Fruit fly (Drosophila melanogaster) whole organism, embryonic: ENCODE measurements around the gene Dhc36C.

Experiments
- Bgb ChIP-seq: fragments of 200-800 bp; sonication (Bioruptor generic); IDR thresholded peaks from 2 replicates; pipeline ENCODE4 v1.3.6; 2022; ENCODE audit warnings: missing biosample characterization, missing genetic modification characterization; ENCODE audit not compliant: partially characterized antibody
- BtbVII ChIP-seq: fragments of 200-800 bp; sonication (Bioruptor generic); optimal IDR thresholded peaks from 3 replicates; lab custom pipeline; 2017; ENCODE audit warnings: missing biosample characterization, mild to moderate bottlenecking, missing genetic modification characterization
- Bteb2 ChIP-seq: fragments of 200-800 bp; sonication (Bioruptor generic); optimal IDR thresholded peaks from 2 replicates; lab custom pipeline; 2016; ENCODE audit warnings: missing biosample characterization, missing genetic modification characterization
- CG10267 ChIP-seq: fragments of 200-800 bp; sonication (Bioruptor generic); optimal IDR thresholded peaks from 2 replicates; lab custom pipeline; 2018; ENCODE audit warnings: missing biosample characterization, mild to moderate bottlenecking, missing genetic modification characterization, moderate library complexity
- CG10321 ChIP-seq: fragments of 200-800 bp; sonication (Bioruptor generic); IDR thresholded peaks from 2 replicates; pipeline ENCODE4 v1.3.6; 2022; ENCODE audit warnings: missing biosample characterization, missing genetic modification characterization
- CG10462 ChIP-seq: fragments of 200-800 bp; sonication (Bioruptor generic); optimal IDR thresholded peaks from 2 replicates; lab custom pipeline; 2016; ENCODE audit warnings: missing biosample characterization, missing genetic modification characterization
- CG10979 ChIP-seq: fragments of 200-800 bp; sonication (Bioruptor generic); optimal IDR thresholded peaks from 2 replicates; lab custom pipeline; 2018; ENCODE audit warnings: missing biosample characterization, mild to moderate bottlenecking, missing genetic modification characterization, moderate library complexity
- CG12155 ChIP-seq: fragments of 200-800 bp; sonication (Bioruptor generic); optimal IDR thresholded peaks from 3 replicates; lab custom pipeline; 2016; ENCODE audit warnings: missing biosample characterization, missing genetic modification characterization
- CG14014 ChIP-seq: fragments of 200-800 bp; sonication (Bioruptor generic); IDR thresholded peaks from 2 replicates; pipeline ENCODE4 v1.3.6; 2022; ENCODE audit warnings: missing biosample characterization, missing genetic modification characterization
- CG14860 ChIP-seq: fragments of 200-800 bp; sonication (Bioruptor generic); IDR thresholded peaks from 3 replicates; pipeline ENCODE4 v1.3.6; 2022; ENCODE audit warnings: missing biosample characterization, missing genetic modification characterization; ENCODE audit not compliant: partially characterized antibody
- CG17802 ChIP-seq: fragments of 200-800 bp; sonication (Bioruptor generic); optimal IDR thresholded peaks from 2 replicates; lab custom pipeline; 2018; ENCODE audit warnings: missing biosample characterization, mild to moderate bottlenecking, missing genetic modification characterization, moderate library complexity
- CG2129 ChIP-seq: fragments of 200-800 bp; sonication (Bioruptor generic); IDR thresholded peaks from 2 replicates; pipeline ENCODE4 v1.3.6; 2022; ENCODE audit warnings: missing biosample characterization, missing genetic modification characterization; ENCODE audit not compliant: partially characterized antibody
- CG30020 ChIP-seq: fragments of 200-800 bp; optimal IDR thresholded peaks from 2 replicates; lab custom pipeline; 2019; ENCODE audit warnings: missing biosample characterization, mild to moderate bottlenecking, missing genetic modification characterization, moderate library complexity
- CG3163 ChIP-seq: fragments of 200-800 bp; sonication (Bioruptor generic); optimal IDR thresholded peaks from 3 replicates; lab custom pipeline; 2016; ENCODE audit warnings: missing biosample characterization, missing genetic modification characterization
- CG3281 ChIP-seq: fragments of 200-800 bp; sonication (Bioruptor generic); optimal IDR thresholded peaks from 3 replicates; lab custom pipeline; 2017; ENCODE audit warnings: missing biosample characterization, mild to moderate bottlenecking, missing genetic modification characterization
- CG4404 ChIP-seq: fragments of 200-800 bp; sonication (Bioruptor generic); IDR thresholded peaks from 2 replicates; pipeline ENCODE4 v1.3.6; 2022; ENCODE audit warnings: missing biosample characterization, missing genetic modification characterization
- CG6765 ChIP-seq: fragments of 200-800 bp; sonication (Bioruptor generic); optimal IDR thresholded peaks from 3 replicates; lab custom pipeline; 2017; ENCODE audit warnings: missing biosample characterization, mild to moderate bottlenecking, missing genetic modification characterization
- CG8359 ChIP-seq: fragments of 200-800 bp; sonication (Bioruptor generic); optimal IDR thresholded peaks from 2 replicates; lab custom pipeline; 2017; ENCODE audit warnings: missing biosample characterization, mild to moderate bottlenecking, missing genetic modification characterization, borderline replicate concordance
- CG8765 ChIP-seq: fragments of 200-800 bp; sonication (Bioruptor generic); IDR thresholded peaks from 2 replicates; pipeline ENCODE4 v1.3.6; 2022; ENCODE audit warnings: missing biosample characterization, missing genetic modification characterization
- CG8924 ChIP-seq: fragments of 200-800 bp; optimal IDR thresholded peaks from 3 replicates; lab custom pipeline; 2019; ENCODE audit warnings: missing biosample characterization, mild to moderate bottlenecking, missing genetic modification characterization, moderate library complexity
- CG9437 ChIP-seq: fragments of 200-800 bp; sonication (Bioruptor generic); optimal IDR thresholded peaks from 2 replicates; lab custom pipeline; 2018; ENCODE audit warnings: missing biosample characterization, mild to moderate bottlenecking, missing genetic modification characterization
- D19B ChIP-seq: fragments of 200-800 bp; sonication (Bioruptor generic); optimal IDR thresholded peaks from 2 replicates; lab custom pipeline; 2017; ENCODE audit warnings: missing biosample characterization, mild to moderate bottlenecking, missing genetic modification characterization
- Dll ChIP-seq: fragments of 200-800 bp; sonication (Bioruptor generic); IDR thresholded peaks from 4 replicates; pipeline ENCODE4 v1.3.6; 2022; ENCODE audit warnings: missing biosample characterization, missing genetic modification characterization; ENCODE audit not compliant: partially characterized antibody
- Fer2 ChIP-seq: fragments of 200-800 bp; sonication (Bioruptor generic); optimal IDR thresholded peaks from 2 replicates; lab custom pipeline; 2018; ENCODE audit warnings: missing biosample characterization, mild to moderate bottlenecking, missing genetic modification characterization, moderate library complexity
- Hr78 ChIP-seq, 2 experiments: fragments of 200-800 bp in 1 of 2; fragments of >200 bp in 1 of 2; sonication (Bioruptor generic) in 1 of 2; optimal IDR thresholded peaks; 2 replicates each; lab custom pipeline; 2017 to 2019; ENCODE audit warnings: missing biosample characterization in 2 of 2, missing genetic modification characterization in 2 of 2, mild to moderate bottlenecking in 1 of 2, moderate library complexity in 1 of 2
- Lhr ChIP-seq: fragments of 200-800 bp; sonication (Bioruptor generic); optimal IDR thresholded peaks from 3 replicates; lab custom pipeline; 2017; ENCODE audit warnings: mild to moderate bottlenecking, missing biosample characterization, missing genetic modification reagents, missing genetic modification characterization
- Meics ChIP-seq: fragments of 200-800 bp; sonication (Bioruptor generic); optimal IDR thresholded peaks from 2 replicates; lab custom pipeline; 2017; ENCODE audit warnings: missing biosample characterization, mild to moderate bottlenecking, missing genetic modification characterization
- PHDP ChIP-seq: fragments of 200-800 bp; sonication (Bioruptor generic); optimal IDR thresholded peaks from 3 replicates; lab custom pipeline; 2018; ENCODE audit warnings: missing biosample characterization, mild to moderate bottlenecking, missing genetic modification characterization, moderate library complexity
- Spps ChIP-seq: fragments of 200-800 bp; sonication (Bioruptor generic); optimal IDR thresholded peaks from 2 replicates; lab custom pipeline; 2018; ENCODE audit warnings: missing biosample characterization, mild to moderate bottlenecking, missing genetic modification characterization
- Sry-δ ChIP-seq: fragments of 200-800 bp; sonication (Bioruptor generic); optimal IDR thresholded peaks from 2 replicates; lab custom pipeline; 2016; ENCODE audit warnings: missing biosample characterization, missing genetic modification characterization
- Vsx1 ChIP-seq: fragments of 200-800 bp; sonication (Bioruptor generic); optimal IDR thresholded peaks from 2 replicates; lab custom pipeline; 2017; ENCODE audit warnings: missing biosample characterization, mild to moderate bottlenecking, missing genetic modification characterization, missing genetic modification reagents
- ab ChIP-seq: fragments of 200-800 bp; sonication (Bioruptor generic); optimal IDR thresholded peaks from 2 replicates; lab custom pipeline; 2016; ENCODE audit warnings: missing biosample characterization, missing genetic modification characterization
- ase ChIP-seq: fragments of 200-800 bp; sonication (Bioruptor generic); IDR thresholded peaks from 3 replicates; pipeline ENCODE4 v1.3.6; 2022; ENCODE audit warnings: missing biosample characterization, missing genetic modification characterization
- chif ChIP-seq, 2 experiments: fragments of 200-800 bp; sonication (Bioruptor generic); optimal IDR thresholded peaks; 3 replicates each; lab custom pipeline; 2016; ENCODE audit warnings: missing biosample characterization in 2 of 2, missing genetic modification characterization in 2 of 2
- corto ChIP-seq: fragments of 200-800 bp; sonication (Bioruptor generic); optimal IDR thresholded peaks from 2 replicates; lab custom pipeline; 2016; ENCODE audit warnings: missing biosample characterization, mild to moderate bottlenecking, missing genetic modification characterization, moderate library complexity
- danr ChIP-seq: fragments of 200-800 bp; sonication (Bioruptor generic); IDR thresholded peaks from 2 replicates; pipeline ENCODE4 v1.3.6; 2022; ENCODE audit warnings: missing biosample characterization, missing genetic modification characterization
- fd102C ChIP-seq: fragments of 200-800 bp; sonication (Bioruptor generic); optimal IDR thresholded peaks from 2 replicates; lab custom pipeline; 2018; ENCODE audit warnings: missing biosample characterization, mild to moderate bottlenecking, missing genetic modification characterization, moderate library complexity
- gsb ChIP-seq: fragments of 200-800 bp; sonication (Bioruptor generic); IDR thresholded peaks from 2 replicates; pipeline ENCODE4 v1.3.6; 2022; ENCODE audit warnings: missing biosample characterization, missing genetic modification characterization
- hbn ChIP-seq: fragments of 200-800 bp; sonication (Bioruptor generic); IDR thresholded peaks from 2 replicates; pipeline ENCODE4 v1.3.6; 2022; ENCODE audit warnings: missing biosample characterization, missing genetic modification characterization; ENCODE audit not compliant: partially characterized antibody
- ken ChIP-seq: fragments of 200-800 bp; sonication (Bioruptor generic); IDR thresholded peaks from 3 replicates; pipeline ENCODE4 v1.3.6; 2022; ENCODE audit warnings: missing biosample characterization, missing genetic modification characterization
- lola ChIP-seq, 3 experiments: fragments of >200 bp in 2 of 3; fragments of 200-800 bp in 1 of 3; sonication (Bioruptor generic) in 1 of 3; optimal IDR thresholded peaks; 2 replicates each; lab custom pipeline; 2017 to 2019; ENCODE audit warnings: missing biosample characterization in 3 of 3, missing genetic modification characterization in 3 of 3, mild to moderate bottlenecking in 1 of 3, moderate library complexity in 1 of 3
- maf-S ChIP-seq: fragments of 200-800 bp; sonication (Bioruptor generic); optimal IDR thresholded peaks from 2 replicates; lab custom pipeline; 2016; ENCODE audit warnings: missing biosample characterization, missing genetic modification characterization
- mam ChIP-seq: fragments of 200-800 bp; sonication (Bioruptor generic); optimal IDR thresholded peaks from 3 replicates; lab custom pipeline; 2016; ENCODE audit warnings: missing biosample characterization, missing genetic modification characterization
- sima ChIP-seq: fragments of 200-800 bp; sonication (Bioruptor generic); optimal IDR thresholded peaks from 2 replicates; lab custom pipeline; 2016; ENCODE audit warnings: missing biosample characterization, missing genetic modification characterization
- sob ChIP-seq: fragments of 200-800 bp; sonication (Bioruptor generic); IDR thresholded peaks from 2 replicates; pipeline ENCODE4 v1.3.6; 2022; ENCODE audit warnings: missing biosample characterization, missing genetic modification characterization
- unc-4 ChIP-seq: fragments of 200-800 bp; sonication (Bioruptor generic); IDR thresholded peaks from 2 replicates; pipeline ENCODE4 v1.3.6; 2022; ENCODE audit warnings: missing biosample characterization, missing genetic modification characterization; ENCODE audit not compliant: partially characterized antibody
- vfl ChIP-seq: fragments of 200-800 bp; sonication (Bioruptor generic); optimal IDR thresholded peaks from 2 replicates; lab custom pipeline; 2016; ENCODE audit warnings: missing biosample characterization, missing genetic modification characterization
- z ChIP-seq: fragments of 200-800 bp; sonication (Bioruptor generic); IDR thresholded peaks from 3 replicates; pipeline ENCODE4 v1.3.6; 2022; ENCODE audit warnings: missing biosample characterization, missing genetic modification characterization

Dhc36C gene

DNA sequence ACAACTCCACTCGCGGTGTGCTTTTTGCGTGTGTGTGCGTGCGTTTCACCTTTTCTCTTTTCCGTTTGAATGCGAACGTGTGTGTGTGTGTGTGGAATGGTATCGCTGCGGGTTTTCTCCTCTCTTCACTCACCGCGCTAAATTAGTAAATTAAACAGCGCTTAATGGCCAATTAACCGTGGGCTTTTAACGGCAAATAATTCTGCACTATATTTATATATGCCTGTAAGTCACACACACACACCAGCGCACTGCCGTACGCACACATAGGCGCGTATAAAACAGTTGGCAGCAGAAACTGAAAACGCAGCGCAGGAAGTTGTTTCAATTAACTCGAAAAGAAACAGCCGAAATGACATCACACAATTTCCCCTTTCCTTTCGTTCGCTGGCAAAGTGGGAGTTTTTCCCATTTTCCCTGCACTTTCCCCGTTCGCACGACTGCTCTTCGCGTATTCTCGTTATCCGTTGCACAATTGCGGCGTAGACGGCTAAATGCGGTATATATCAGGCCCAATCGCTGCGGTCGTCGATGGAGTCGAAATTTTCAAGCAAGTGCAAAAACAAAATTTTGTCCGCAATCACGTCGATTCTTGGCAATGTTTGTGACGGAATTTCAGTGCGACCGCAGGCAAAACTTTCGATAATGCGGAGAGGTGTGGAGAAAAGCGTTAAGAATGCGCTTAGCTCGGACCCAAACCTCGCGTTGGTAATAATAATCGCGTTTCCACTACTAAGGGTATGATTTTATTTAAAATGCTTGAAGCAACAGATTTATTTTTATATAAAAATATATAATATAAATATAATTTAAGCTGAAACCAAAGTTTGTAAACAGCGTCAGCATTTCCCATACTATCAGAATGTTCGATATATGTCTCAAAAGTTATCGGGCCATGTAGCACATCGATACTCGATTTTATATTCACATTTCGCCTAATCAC lies 28.3 kb upstream of the Dhc36C start, which contains the start of gene BicD (continued):
- no peak for TF ChIP-seq fd102C (GFP tag; lab: Kevin White, UChicago)
- TF ChIP-seq CG17802 = peak; percentile 46
- TF ChIP-seq Vsx1 (GFP tag; lab: Kevin White, UChicago) = peak; percentile 75
- TF ChIP-seq CG10267 (tag; lab: Kevin White, UChicago) = peak; percentile 69
- TF ChIP-seq sob (GFP tag; lab: Robert Waterston, UW) = peak; percentile 26; the same call in 1 of the 2 replicates
- no peak for TF ChIP-seq chif (GFP tag; optimal IDR thresholded peaks at IDR 0.05; lab: Kevin White, UChicago)
- no peak for TF ChIP-seq ab (GFP tag; lab: Kevin White, UChicago)
- no peak for TF ChIP-seq maf-S (GFP tag; lab: Kevin White, UChicago)
- no peak; the same call in 1 of the 2 replicates for TF ChIP-seq hbn
- peak; percentile 36 for TF ChIP-seq BtbVII (GFP tag; lab: Kevin White, UChicago)
- TF ChIP-seq gsb (GFP tag; lab: Robert Waterston, UW) = no peak
- TF ChIP-seq Lhr (GFP tag; lab: Kevin White, UChicago) = peak; percentile 72
- TF ChIP-seq CG8765 (GFP tag; lab: Robert Waterston, UW) = no peak
- peak; percentile 78 for TF ChIP-seq unc-4 (GFP tag; lab: Robert Waterston, UW)
- peak; percentile 5 for TF ChIP-seq PHDP (tag; lab: Kevin White, UChicago)
- no peak for TF ChIP-seq CG12155 (GFP tag; lab: Kevin White, UChicago)
- TF ChIP-seq corto = no peak
- TF ChIP-seq D19B (GFP tag; lab: Kevin White, UChicago) = no peak
- TF ChIP-seq danr (GFP tag; lab: Robert Waterston, UW) = no peak
- TF ChIP-seq CG8359 (GFP tag; lab: Kevin White, UChicago) = no peak
- TF ChIP-seq Sry-δ = peak; percentile 56
- TF ChIP-seq CG8924 = peak; percentile 24
- TF ChIP-seq Bteb2 (GFP tag; lab: Kevin White, UChicago) = no peak
- no peak for TF ChIP-seq CG14014 (GFP tag; lab: Robert Waterston, UW)
- TF ChIP-seq CG9437 = no peak
- TF ChIP-seq CG30020 (tag; lab: Kevin White, UChicago) = peak; percentile 67
- no peak for TF ChIP-seq CG3281 (GFP tag; lab: Kevin White, UChicago)
- peak; percentile 56 for TF ChIP-seq Bgb
- TF ChIP-seq mam (GFP tag; lab: Kevin White, UChicago) = no peak
- peak; percentile 78 for TF ChIP-seq Dll
- TF ChIP-seq CG10979 (tag; lab: Kevin White, UChicago) = no peak
- TF ChIP-seq sima = no peak
- peak; percentile 54 for TF ChIP-seq CG14860 (GFP tag; lab: Robert Waterston, UW)
- peak; percentile 5 for TF ChIP-seq CG3163
- TF ChIP-seq Fer2 (tag; lab: Kevin White, UChicago) = no peak
- no peak for TF ChIP-seq ken
- no peak for TF ChIP-seq vfl (GFP tag; lab: Kevin White, UChicago)
- no peak for TF ChIP-seq Spps
- TF ChIP-seq ase (GFP tag; lab: Robert Waterston, UW) = no peak
- no peak for TF ChIP-seq lola (GFP tag; optimal IDR thresholded peaks at IDR 0.05; lab: Kevin White, UChicago)
- TF ChIP-seq CG10321 (GFP tag; lab: Robert Waterston, UW) = no peak
- TF ChIP-seq CG6765 (GFP tag; lab: Kevin White, UChicago) = peak; percentile 0
- no peak for TF ChIP-seq CG2129 (GFP tag; lab: Robert Waterston, UW)
- TF ChIP-seq Meics (GFP tag; lab: Kevin White, UChicago) = no peak
- TF ChIP-seq Hr78 (GFP tag; optimal IDR thresholded peaks at IDR 0.05; lab: Kevin White, UChicago) = no peak
- no peak for TF ChIP-seq CG10462 (GFP tag; lab: Kevin White, UChicago)
- no peak for TF ChIP-seq z (GFP tag; lab: Robert Waterston, UW)
- TF ChIP-seq CG4404 (GFP tag; lab: Robert Waterston, UW) = no peak
